Worm (Caenorhabditis elegans): Measurements from ENCODE around the gene Y102A11A.2.

DNA sequence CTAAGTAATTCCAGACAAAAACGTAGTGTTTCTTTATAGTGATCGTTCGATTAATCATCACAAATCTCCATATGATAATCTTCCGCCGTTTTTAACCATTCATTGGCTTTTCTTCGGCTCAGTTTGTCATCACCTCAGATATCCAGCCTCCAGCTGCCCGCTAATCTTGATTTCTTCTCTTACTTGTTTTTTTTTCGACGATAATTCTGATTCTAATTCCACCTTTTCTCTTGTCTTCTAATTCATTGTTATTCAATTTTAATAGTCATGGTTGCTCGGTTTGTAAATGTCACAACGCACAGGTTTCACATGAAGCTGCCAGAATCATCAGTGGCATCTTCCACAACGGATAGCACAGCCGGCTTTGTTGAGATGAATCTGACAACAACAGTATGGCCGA, 53.1 kb downstream of the Y102A11A.2 start, which contains the start of gene F49H12.4:
- TF ChIP-seq him-1 (tag; optimal IDR thresholded peaks at IDR 0.05) (no peak), dao-5 (tag; optimal IDR thresholded peaks at IDR 0.05) (no peak), W03F9.2 (tag; optimal IDR thresholded peaks at IDR 0.05) (no peak)
